Worm (Caenorhabditis elegans): ENCODE data around the gene C50C3.1.

C50C3.1 gene

DNA sequence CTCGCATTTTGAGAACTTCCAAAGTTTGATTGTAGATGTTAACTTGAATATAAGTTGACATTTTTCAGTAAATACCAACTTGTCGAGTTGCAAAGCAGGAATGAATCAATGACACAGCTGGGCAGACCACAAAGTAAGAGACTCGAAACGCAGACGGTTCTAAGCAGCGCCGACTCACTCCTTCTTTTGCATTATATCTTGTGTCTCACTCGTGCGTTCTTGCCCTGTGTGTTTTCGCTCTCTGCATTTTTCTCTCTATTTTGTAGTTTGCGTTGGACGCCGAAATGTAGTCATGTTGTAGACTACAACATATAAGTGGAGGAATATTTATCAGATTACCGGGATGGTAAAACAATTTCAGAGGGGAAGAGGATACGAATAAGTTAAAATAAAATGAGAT, 51.0 kb downstream of the C50C3.1 start, which contains the start of gene C02F5.12:
Gene C02F5.12 (minus strand): TSS at position 221 of the 400 bp plus-strand sequence.
- TF ChIP-seq nhr-6 (tag; optimal IDR thresholded peaks at IDR 0.05), result no peak
- no peak for TF ChIP-seq Y55F3AM.14 (GFP tag; optimal IDR thresholded peaks at IDR 0.05)
- no peak for TF ChIP-seq ztf-1 (GFP tag; conservative IDR thresholded peaks at IDR 0.05)
- no peak for TF ChIP-seq ceh-16 (tag; optimal IDR thresholded peaks at IDR 0.05)
- no peak for TF ChIP-seq snpc-4 (tag; optimal IDR thresholded peaks at IDR 0.05)
- no peak for TF ChIP-seq nhr-77 (tag; optimal IDR thresholded peaks at IDR 0.05)
- TF ChIP-seq unc-62 (GFP tag; optimal IDR thresholded peaks at IDR 0.05), result no peak
- TF ChIP-seq lin-13 (GFP tag; optimal IDR thresholded peaks at IDR 0.05), result peak; percentile 8
- TF ChIP-seq sma-3 (GFP tag; optimal IDR thresholded peaks at IDR 0.05), result peak; percentile 0
- peak; percentile 20 for TF ChIP-seq F13H6.1 (tag; optimal IDR thresholded peaks at IDR 0.05)
- TF ChIP-seq crh-2 (tag; optimal IDR thresholded peaks at IDR 0.05), result peak; percentile 10
- TF ChIP-seq skn-1 (tag; optimal IDR thresholded peaks at IDR 0.05), result no peak
- no peak for TF ChIP-seq unc-39 (tag; optimal IDR thresholded peaks at IDR 0.05)
- TF ChIP-seq C34F6.9 (tag; optimal IDR thresholded peaks at IDR 0.05), result peak; percentile 43
- TF ChIP-seq sma-9 (GFP tag; optimal IDR thresholded peaks at IDR 0.05), result peak; percentile 7
- TF ChIP-seq sma-9 (tag; optimal IDR thresholded peaks at IDR 0.05), result no peak
- no peak for TF ChIP-seq lin-39 (tag; optimal IDR thresholded peaks at IDR 0.05)
- TF ChIP-seq nhr-129 (tag; optimal IDR thresholded peaks at IDR 0.05), result peak; percentile 51
- TF ChIP-seq ztf-4 (tag; optimal IDR thresholded peaks at IDR 0.05), result no peak
- peak in 1 of 2 experiments; percentile 44 for TF ChIP-seq lsy-2 (tag; optimal IDR thresholded peaks at IDR 0.05)
- TF ChIP-seq ztf-11 (tag; optimal IDR thresholded peaks at IDR 0.05), result no peak
- TF ChIP-seq fos-1 (tag; optimal IDR thresholded peaks at IDR 0.05), result peak; percentile 38
